Worm (Caenorhabditis elegans) whole organism, young adult: ENCODE data around the gene Y45G5AM.4.

ENCODE experiments used
- B0019.2 ChIP-seq: fragments of 200-800 bp; sonication (Bioruptor generic); conservative IDR thresholded peaks from 2 replicates; pipeline ENCODE4 v1.3.6; 2022; ENCODE audit warnings: missing genetic modification reagents, missing genetic modification characterization, missing compliant biosample characterization
- B0261.1 ChIP-seq: sonication (generic microtip); optimal IDR thresholded peaks from 2 replicates; lab custom pipeline; 2016; ENCODE audit warnings: mild to moderate bottlenecking, missing genetic modification characterization, moderate library complexity, missing compliant biosample characterization
- C17E4.6 ChIP-seq: fragments of 200-800 bp; sonication (Bioruptor generic); IDR thresholded peaks from 2 replicates; pipeline ENCODE4 v1.3.6; 2022; ENCODE audit warnings: missing genetic modification reagents, missing genetic modification characterization, missing compliant biosample characterization
- F37B4.10 ChIP-seq: fragments of 200-800 bp; sonication (Bioruptor generic); IDR thresholded peaks from 2 replicates; pipeline ENCODE4 v1.3.6; 2022; ENCODE audit warnings: missing genetic modification characterization, missing compliant biosample characterization
- K11D2.4 ChIP-seq: fragments of 200-800 bp; sonication (Bioruptor generic); IDR thresholded peaks from 2 replicates; pipeline ENCODE4 v1.3.6; 2022; ENCODE audit warnings: missing genetic modification reagents, missing genetic modification characterization, missing compliant biosample characterization
- aptf-2 ChIP-seq: fragments of 200-800 bp; sonication (Bioruptor generic); conservative IDR thresholded peaks from 2 replicates; pipeline ENCODE4 v1.3.6; 2022; ENCODE audit warnings: missing genetic modification reagents, missing genetic modification characterization, missing compliant biosample characterization
- aptf-3 ChIP-seq: fragments of 200-800 bp; sonication (Bioruptor generic); IDR thresholded peaks from 2 replicates; pipeline ENCODE4 v1.3.6; 2022; ENCODE audit warnings: missing genetic modification characterization, missing compliant biosample characterization
- cebp-1 ChIP-seq, 2 experiments: fragments of 200-800 bp in 1 of 2; sonication (Bioruptor generic) in 1 of 2; sonication (generic microtip) in 1 of 2; IDR thresholded peaks in 1 of 2; optimal IDR thresholded peaks in 1 of 2; 2 replicates each; pipeline versions ENCODE4 v1.3.6 to Lab custom; 2017 to 2022; ENCODE audit warnings: missing compliant biosample characterization in 2 of 2, missing genetic modification characterization in 2 of 2, mild to moderate bottlenecking in 1 of 2, missing genetic modification reagents in 1 of 2, moderate library complexity in 1 of 2
- cebp-2 ChIP-seq: fragments of 200-800 bp; sonication (Bioruptor generic); IDR thresholded peaks from 2 replicates; pipeline ENCODE4 v1.3.6; 2022; ENCODE audit warnings: missing genetic modification characterization, missing compliant biosample characterization
- ceh-27 ChIP-seq: fragments of 200-800 bp; sonication (Bioruptor generic); optimal IDR thresholded peaks from 2 replicates; lab custom pipeline; 2018; ENCODE audit warnings: mild to moderate bottlenecking, missing genetic modification characterization, moderate library complexity, missing compliant biosample characterization
- ceh-58 ChIP-seq: fragments of 200-800 bp; sonication (Bioruptor generic); IDR thresholded peaks from 2 replicates; pipeline ENCODE4 v1.3.6; 2022; ENCODE audit warnings: missing genetic modification characterization, missing compliant biosample characterization
- ceh-79 ChIP-seq: sonication (generic microtip); optimal IDR thresholded peaks from 2 replicates; lab custom pipeline; 2017; ENCODE audit warnings: mild to moderate bottlenecking, missing genetic modification characterization, missing compliant biosample characterization
- hrde-1 ChIP-seq: sonication (generic microtip); optimal IDR thresholded peaks from 2 replicates; lab custom pipeline; 2016; ENCODE audit warnings: missing genetic modification characterization, mild to moderate bottlenecking, missing compliant biosample characterization, moderate library complexity, missing genotype, missing genetic modification reagents, borderline replicate concordance
- hsf-1 ChIP-seq: fragments of 200-800 bp; sonication (Bioruptor generic); IDR thresholded peaks from 2 replicates; pipeline ENCODE4 v1.3.6; 2022; ENCODE audit warnings: missing genetic modification reagents, missing genetic modification characterization, missing compliant biosample characterization
- lin-26 ChIP-seq: fragments of 200-800 bp; sonication (Bioruptor generic); IDR thresholded peaks from 2 replicates; pipeline ENCODE4 v1.3.6; 2022; ENCODE audit warnings: missing genetic modification reagents, missing genetic modification characterization, missing compliant biosample characterization
- lsy-27 ChIP-seq: sonication (generic microtip); optimal IDR thresholded peaks from 2 replicates; lab custom pipeline; 2017; ENCODE audit warnings: missing genetic modification characterization, mild to moderate bottlenecking, missing compliant biosample characterization, antibody characterized with exemption, missing genotype, borderline replicate concordance; ENCODE audit not compliant: insufficient read depth
- madf-3 ChIP-seq: fragments of 200-800 bp; sonication (Bioruptor generic); IDR thresholded peaks from 2 replicates; pipeline ENCODE4 v1.3.6; 2022; ENCODE audit warnings: missing genetic modification reagents, missing genetic modification characterization, missing compliant biosample characterization
- mcd-1 ChIP-seq: fragments of 200-800 bp; sonication (Bioruptor generic); IDR thresholded peaks from 2 replicates; pipeline ENCODE4 v1.3.6; 2022; ENCODE audit warnings: missing genetic modification reagents, missing genetic modification characterization, missing compliant biosample characterization
- mxl-1 ChIP-seq: sonication (generic microtip); optimal IDR thresholded peaks from 2 replicates; lab custom pipeline; 2016; ENCODE audit warnings: missing genetic modification characterization, missing compliant biosample characterization
- nfya-1 ChIP-seq: sonication (generic microtip); optimal IDR thresholded peaks from 2 replicates; lab custom pipeline; 2017; ENCODE audit warnings: antibody characterized with exemption, missing compliant biosample characterization, missing genetic modification characterization, borderline replicate concordance; ENCODE audit not compliant: insufficient read depth
- nfyb-1 ChIP-seq: fragments of 200-800 bp; sonication (Bioruptor generic); IDR thresholded peaks from 2 replicates; pipeline ENCODE4 v1.3.6; 2022; ENCODE audit warnings: missing genetic modification reagents, missing genetic modification characterization, missing compliant biosample characterization
- nhr-179 ChIP-seq: sonication (generic microtip); optimal IDR thresholded peaks from 2 replicates; lab custom pipeline; 2016; ENCODE audit warnings: mild to moderate bottlenecking, missing genetic modification characterization, missing compliant biosample characterization
- pbrm-1 ChIP-seq: fragments of 200-800 bp; sonication (Bioruptor generic); IDR thresholded peaks from 2 replicates; pipeline ENCODE4 v1.3.6; 2022; ENCODE audit warnings: missing genetic modification reagents, missing genetic modification characterization, missing compliant biosample characterization
- pha-4 ChIP-seq: fragments of 150-350 bp; sonication (generic microtip); optimal IDR thresholded peaks from 2 replicates; lab custom pipeline; 2014; ENCODE audit warnings: missing biosample characterization, missing genetic modification reagents, missing genetic modification characterization
- repo-1 ChIP-seq: sonication (generic microtip); optimal IDR thresholded peaks from 2 replicates; lab custom pipeline; 2017; ENCODE audit warnings: mild to moderate bottlenecking, missing genetic modification characterization, missing compliant biosample characterization
- snpc-1.1 ChIP-seq: sonication (generic microtip); optimal IDR thresholded peaks from 2 replicates; lab custom pipeline; 2017; ENCODE audit warnings: missing genetic modification characterization, mild to moderate bottlenecking, missing compliant biosample characterization, antibody characterized with exemption, moderate library complexity, missing genotype, missing genetic modification reagents; ENCODE audit not compliant: insufficient read depth
- snpc-1.3 ChIP-seq: sonication (generic microtip); optimal IDR thresholded peaks from 2 replicates; lab custom pipeline; 2017; ENCODE audit warnings: missing genetic modification characterization, mild to moderate bottlenecking, missing compliant biosample characterization, antibody characterized with exemption, moderate library complexity, missing genotype, missing genetic modification reagents; ENCODE audit not compliant: insufficient read depth
- snpc-4 ChIP-seq, 5 experiments: fragments of 150-350 bp in 1 of 5; sonication (generic microtip) in 4 of 5; optimal IDR thresholded peaks; 2 replicates each; lab custom pipeline; 2014 to 2018; ENCODE audit warnings: missing genetic modification characterization in 5 of 5, missing biosample characterization in 3 of 5, antibody characterized with exemption in 2 of 5, mild to moderate bottlenecking in 2 of 5, missing compliant biosample characterization in 2 of 5, missing genotype in 2 of 5, moderate library complexity in 2 of 5, missing genetic modification reagents in 1 of 5
- tbp1 ChIP-seq: fragments of 200-800 bp; sonication (Bioruptor generic); optimal IDR thresholded peaks from 2 replicates; lab custom pipeline; 2018; ENCODE audit warnings: mild to moderate bottlenecking, missing genetic modification characterization, missing compliant biosample characterization
- tlf-1 ChIP-seq: fragments of 200-800 bp; sonication (Bioruptor generic); optimal IDR thresholded peaks from 2 replicates; lab custom pipeline; 2018; ENCODE audit warnings: mild to moderate bottlenecking, missing genetic modification characterization, missing compliant biosample characterization
- unc-130 ChIP-seq: sonication (generic microtip); optimal IDR thresholded peaks from 2 replicates; lab custom pipeline; 2016; ENCODE audit warnings: missing genetic modification reagents, missing genetic modification characterization, missing compliant biosample characterization
- unc-62 ChIP-seq: fragments of 150-350 bp; optimal IDR thresholded peaks from 2 replicates; lab custom pipeline; 2014; ENCODE audit warnings: missing biosample characterization, missing genetic modification reagents, missing genetic modification characterization
- xnd-1 ChIP-seq: sonication (generic microtip); optimal IDR thresholded peaks from 2 replicates; lab custom pipeline; 2016; ENCODE audit warnings: missing genotype, missing genetic modification reagents, missing genetic modification characterization, missing compliant biosample characterization
- zfh-2 ChIP-seq: fragments of 200-800 bp; sonication (Bioruptor generic); conservative IDR thresholded peaks from 2 replicates; pipeline ENCODE4 v1.3.6; 2022; ENCODE audit warnings: missing genetic modification reagents, missing genetic modification characterization, missing compliant biosample characterization
- ztf-26 ChIP-seq: sonication (generic microtip); optimal IDR thresholded peaks from 2 replicates; lab custom pipeline; 2017; ENCODE audit warnings: missing genetic modification characterization, missing compliant biosample characterization
- ztf-3 ChIP-seq: fragments of 200-800 bp; sonication (Bioruptor generic); optimal IDR thresholded peaks from 2 replicates; lab custom pipeline; 2018; ENCODE audit warnings: mild to moderate bottlenecking, missing genetic modification characterization, missing compliant biosample characterization
- ztf-6 ChIP-seq: fragments of 200-800 bp; sonication (Bioruptor generic); IDR thresholded peaks from 2 replicates; pipeline ENCODE4 v1.3.6; 2022; ENCODE audit warnings: missing genetic modification reagents, missing genetic modification characterization, missing compliant biosample characterization

Y45G5AM.4 gene

ce11 chrV:4143034-4143433, 20.0 kb upstream of the Y45G5AM.4 start (continued):
- TF ChIP-seq snpc-4 (GFP tag; optimal IDR thresholded peaks at IDR 0.05; lab: Kevin White, UChicago) (no peak), snpc-4 (tag; optimal IDR thresholded peaks at IDR 0.05; lab: Kevin White, UChicago) (peak in 3 of 4 experiments; percentile 7 to 37 (median 23)), C17E4.6 (GFP tag; lab: Robert Waterston, UW) (no peak), unc-62 (GFP tag; lab: Kevin White, UChicago) (no peak), xnd-1 (tag; lab: Kevin White, UChicago) (no peak), repo-1 (tag; lab: Kevin White, UChicago) (no peak), hrde-1 (tag; lab: Kevin White, UChicago) (no peak), ztf-3 (no peak), mcd-1 (GFP tag; lab: Robert Waterston, UW) (peak; percentile 96), lsy-27 (tag; lab: Kevin White, UChicago) (no peak), ceh-58 (GFP tag; lab: Robert Waterston, UW) (no peak), B0261.1 (tag; lab: Kevin White, UChicago) (no peak), pha-4 (no peak), ztf-26 (no peak), B0019.2 (GFP tag; lab: Robert Waterston, UW) (no peak), hsf-1 (GFP tag; lab: Robert Waterston, UW) (no peak), lin-26 (GFP tag; lab: Robert Waterston, UW) (no peak), cebp-2 (no peak), snpc-1.1 (no peak), aptf-2 (GFP tag; lab: Robert Waterston, UW) (no peak), nfyb-1 (GFP tag; lab: Robert Waterston, UW) (0 out of 2 replicates have a peak, but pooled peaks have one; percentile 24), nhr-179 (no peak), K11D2.4 (GFP tag; lab: Robert Waterston, UW) (peak; percentile 52; the same call in 1 of the 2 replicates), unc-130 (GFP tag; lab: Kevin White, UChicago) (no peak), tlf-1 (GFP tag; lab: Kevin White, UChicago) (no peak), ztf-6 (GFP tag; lab: Robert Waterston, UW) (no peak), snpc-1.3 (no peak), mxl-1 (tag; lab: Kevin White, UChicago) (no peak), ceh-27 (GFP tag; lab: Kevin White, UChicago) (peak; percentile 29)
- TF ChIP-seq, all 124 proteins: peak for 18

DNA sequence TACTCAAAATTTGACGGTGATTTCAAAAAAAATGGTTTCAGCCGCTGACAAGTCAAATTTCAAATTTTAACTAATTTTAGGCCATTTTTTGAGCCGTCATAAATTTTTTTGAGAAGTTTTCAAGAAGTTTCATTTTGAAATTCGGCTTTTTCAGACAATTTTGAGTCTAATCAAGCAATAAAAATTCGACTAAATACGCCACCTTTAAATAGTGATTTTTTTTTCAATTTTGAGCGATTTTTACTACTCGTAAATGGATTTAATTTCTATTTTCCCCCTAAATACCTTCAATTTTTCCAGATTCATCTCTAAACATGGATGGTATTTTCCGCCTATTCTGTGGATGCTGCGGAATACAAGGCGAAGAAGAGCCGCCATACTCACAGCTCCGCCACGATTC, 18.8 kb upstream of the Y45G5AM.4 start, which contains the start of gene Y45G5AL.1:
Gene Y45G5AL.1, plus strand, starts transcription at position 301 of the 400 bp plus-strand sequence.
- no peak for TF ChIP-seq tbp1 (GFP tag; lab: Kevin White, UChicago)
- TF ChIP-seq cebp-1 (GFP tag; IDR thresholded peaks at IDR 0.05; lab: Robert Waterston, UW) = no peak
- TF ChIP-seq cebp-1 (tag; optimal IDR thresholded peaks at IDR 0.05; lab: Kevin White, UChicago) = no peak
- TF ChIP-seq mcd-1 (GFP tag; lab: Robert Waterston, UW) = no peak
- TF ChIP-seq F37B4.10 (GFP tag; lab: Robert Waterston, UW) = no peak
- TF ChIP-seq ztf-6 (GFP tag; lab: Robert Waterston, UW) = no peak
- no peak for TF ChIP-seq madf-3 (GFP tag; lab: Robert Waterston, UW)
- TF ChIP-seq pbrm-1 (GFP tag; lab: Robert Waterston, UW) = no peak
- no peak for TF ChIP-seq aptf-3 (GFP tag; lab: Robert Waterston, UW)
- TF ChIP-seq ceh-79 = no peak

ce11 chrV:4151400-4151799, 11.6 kb upstream of the Y45G5AM.4 start:
- TF ChIP-seq nfya-1 (tag; lab: Kevin White, UChicago) (no peak), aptf-3 (GFP tag; lab: Robert Waterston, UW) (no peak), zfh-2 (GFP tag; lab: Robert Waterston, UW) (peak; percentile 59)
